Worm (Caenorhabditis elegans): ENCODE results near the gene Y62H9A.2.

- TF ChIP-seq nhr-237 (tag; optimal IDR thresholded peaks at IDR 0.05): no peak
- no peak for TF ChIP-seq tbx-8 (GFP tag; optimal IDR thresholded peaks at IDR 0.05)
- TF ChIP-seq blmp-1 (tag; optimal IDR thresholded peaks at IDR 0.05): no peak
- no peak for TF ChIP-seq unc-62 (GFP tag; optimal IDR thresholded peaks at IDR 0.05)
- TF ChIP-seq mls-2 (tag; optimal IDR thresholded peaks at IDR 0.05): no peak
- TF ChIP-seq lin-13 (tag; optimal IDR thresholded peaks at IDR 0.05): no peak
- TF ChIP-seq snpc-4 (tag; optimal IDR thresholded peaks at IDR 0.05): no peak
- no peak for TF ChIP-seq pha-4 (tag; optimal IDR thresholded peaks at IDR 0.05)
- TF ChIP-seq cnd-1 (tag; optimal IDR thresholded peaks at IDR 0.05): no peak
- TF ChIP-seq elt-1 (tag; optimal IDR thresholded peaks at IDR 0.05; ENCODE audit: borderline replicate concordance, insufficient read depth): no peak
Observed at ce11 chrX:11902661-11903060, 24.7 kb upstream of the Y62H9A.2 start, which contains the start of gene Y62H9A.10.
